Fruit fly (Drosophila melanogaster) whole organism, embryonic: ENCODE measurements around the gene bor.

Experiments
- Ada2b ChIP-seq: fragments of 200-800 bp; sonication (Bioruptor generic); IDR thresholded peaks from 2 replicates; pipeline ENCODE4 v1.3.6; 2022; ENCODE audit warnings: missing biosample characterization, missing genetic modification characterization
- CG10366 ChIP-seq: fragments of 200-800 bp; sonication (Bioruptor generic); IDR thresholded peaks from 2 replicates; pipeline ENCODE4 v1.3.6; 2022; ENCODE audit warnings: missing biosample characterization, missing genetic modification characterization
- CG10959 ChIP-seq: fragments of 200-800 bp; sonication (Bioruptor generic); IDR thresholded peaks from 2 replicates; pipeline ENCODE4 v1.3.6; 2022; ENCODE audit warnings: missing biosample characterization, missing genetic modification characterization
- CG11560 ChIP-seq: fragments of 200-800 bp; sonication (Bioruptor generic); IDR thresholded peaks from 3 replicates; pipeline ENCODE4 v1.3.6; 2022; ENCODE audit warnings: missing biosample characterization, missing genetic modification characterization
- CG12769 ChIP-seq: fragments of 200-800 bp; sonication (Bioruptor generic); optimal IDR thresholded peaks from 2 replicates; lab custom pipeline; 2019; ENCODE audit warnings: missing biosample characterization, mild to moderate bottlenecking, missing genetic modification characterization, moderate library complexity
- CG14667 ChIP-seq: fragments of 200-800 bp; sonication (Bioruptor generic); IDR thresholded peaks from 2 replicates; pipeline ENCODE4 v1.3.6; 2022; ENCODE audit warnings: missing biosample characterization, missing genetic modification characterization
- CG14710 ChIP-seq: fragments of 200-800 bp; sonication (Bioruptor generic); optimal IDR thresholded peaks from 3 replicates; lab custom pipeline; 2019; ENCODE audit warnings: missing biosample characterization, mild to moderate bottlenecking, missing genetic modification characterization, moderate library complexity
- CG2129 ChIP-seq: fragments of 200-800 bp; sonication (Bioruptor generic); IDR thresholded peaks from 2 replicates; pipeline ENCODE4 v1.3.6; 2022; ENCODE audit warnings: missing biosample characterization, missing genetic modification characterization; ENCODE audit not compliant: partially characterized antibody
- CG42726 ChIP-seq: fragments of 200-800 bp; sonication (Bioruptor generic); IDR thresholded peaks from 2 replicates; pipeline ENCODE4 v1.3.6; 2022; ENCODE audit warnings: missing biosample characterization, missing genetic modification characterization; ENCODE audit not compliant: partially characterized antibody
- CG4282 ChIP-seq: fragments of 200-800 bp; sonication (Bioruptor generic); optimal IDR thresholded peaks from 2 replicates; lab custom pipeline; 2016; ENCODE audit warnings: missing biosample characterization, missing genetic modification characterization
- CG6683 ChIP-seq: fragments of 200-800 bp; sonication (Bioruptor generic); optimal IDR thresholded peaks from 2 replicates; lab custom pipeline; 2017; ENCODE audit warnings: missing biosample characterization, mild to moderate bottlenecking, missing genetic modification characterization, missing genetic modification reagents
- CG6765 ChIP-seq: fragments of 200-800 bp; sonication (Bioruptor generic); optimal IDR thresholded peaks from 3 replicates; lab custom pipeline; 2017; ENCODE audit warnings: missing biosample characterization, mild to moderate bottlenecking, missing genetic modification characterization
- CG7271 ChIP-seq: fragments of 200-800 bp; sonication (Bioruptor generic); optimal IDR thresholded peaks from 2 replicates; lab custom pipeline; 2018; ENCODE audit warnings: missing biosample characterization, mild to moderate bottlenecking, missing genetic modification characterization, moderate library complexity
- CG9876 ChIP-seq: fragments of 200-800 bp; sonication (Bioruptor generic); optimal IDR thresholded peaks from 2 replicates; lab custom pipeline; 2016; ENCODE audit warnings: missing biosample characterization, missing genetic modification characterization
- CkIIα-i1 ChIP-seq: fragments of 200-800 bp; sonication (Bioruptor generic); IDR thresholded peaks from 2 replicates; pipeline ENCODE4 v1.3.6; 2022; ENCODE audit warnings: missing biosample characterization, missing genetic modification characterization
- CoRest ChIP-seq: fragments of 200-800 bp; sonication (Bioruptor generic); optimal IDR thresholded peaks from 3 replicates; lab custom pipeline; 2018; ENCODE audit warnings: missing biosample characterization, mild to moderate bottlenecking, missing genetic modification characterization, moderate library complexity
- H2.0 ChIP-seq: fragments of 200-800 bp; sonication (Bioruptor generic); IDR thresholded peaks from 2 replicates; pipeline ENCODE4 v1.3.6; 2022; ENCODE audit warnings: missing biosample characterization, missing genetic modification characterization
- Hr39 ChIP-seq: fragments of >200 bp; optimal IDR thresholded peaks from 2 replicates; lab custom pipeline; 2017
- Hr51 ChIP-seq, 2 experiments: fragments of 200-800 bp; sonication (Bioruptor generic); optimal IDR thresholded peaks; 2 replicates in 1 of 2; 3 replicates in 1 of 2; lab custom pipeline; 2016 to 2018; ENCODE audit warnings: missing biosample characterization in 2 of 2, missing genetic modification characterization in 2 of 2, mild to moderate bottlenecking in 1 of 2, moderate library complexity in 1 of 2
- Jarid2 ChIP-seq: fragments of 200-800 bp; sonication (Bioruptor generic); optimal IDR thresholded peaks from 3 replicates; lab custom pipeline; 2017; ENCODE audit warnings: mild to moderate bottlenecking, missing biosample characterization, missing genetic modification reagents, missing genetic modification characterization
- Lhr ChIP-seq: fragments of 200-800 bp; sonication (Bioruptor generic); optimal IDR thresholded peaks from 3 replicates; lab custom pipeline; 2017; ENCODE audit warnings: mild to moderate bottlenecking, missing biosample characterization, missing genetic modification reagents, missing genetic modification characterization
- Meics ChIP-seq: fragments of 200-800 bp; sonication (Bioruptor generic); optimal IDR thresholded peaks from 2 replicates; lab custom pipeline; 2017; ENCODE audit warnings: missing biosample characterization, mild to moderate bottlenecking, missing genetic modification characterization
- Oaz ChIP-seq: fragments of 200-800 bp; sonication (Bioruptor generic); IDR thresholded peaks from 2 replicates; pipeline ENCODE4 v1.3.6; 2022; ENCODE audit warnings: missing biosample characterization, missing genetic modification characterization
- Oli ChIP-seq: fragments of 200-800 bp; sonication (Bioruptor generic); optimal IDR thresholded peaks from 2 replicates; lab custom pipeline; 2018; ENCODE audit warnings: missing biosample characterization, mild to moderate bottlenecking, missing genetic modification characterization, moderate library complexity
- Scr ChIP-seq: fragments of 200-800 bp; sonication (Bioruptor generic); IDR thresholded peaks from 2 replicates; pipeline ENCODE4 v1.3.6; 2022; ENCODE audit warnings: missing biosample characterization, missing genetic modification characterization; ENCODE audit not compliant: partially characterized antibody
- Taf1 ChIP-seq: fragments of 200-800 bp; sonication (Bioruptor generic); IDR thresholded peaks from 2 replicates; pipeline ENCODE4 v1.3.6; 2022; ENCODE audit warnings: missing biosample characterization, missing genetic modification characterization
- aop ChIP-seq: fragments of 200-800 bp; sonication (Bioruptor generic); IDR thresholded peaks from 2 replicates; pipeline ENCODE4 v1.3.6; 2022; ENCODE audit warnings: missing biosample characterization, missing genetic modification characterization
- crc ChIP-seq: fragments of 200-800 bp; sonication (Bioruptor generic); optimal IDR thresholded peaks from 2 replicates; lab custom pipeline; 2016; ENCODE audit warnings: missing biosample characterization, missing genetic modification characterization
- ewg ChIP-seq: fragments of 200-800 bp; sonication (Bioruptor generic); optimal IDR thresholded peaks from 3 replicates; lab custom pipeline; 2017; ENCODE audit warnings: mild to moderate bottlenecking, missing biosample characterization, missing genetic modification reagents, missing genetic modification characterization
- ftz-f1 ChIP-seq: fragments of 200-800 bp; sonication (Bioruptor generic); optimal IDR thresholded peaks from 2 replicates; lab custom pipeline; 2016; ENCODE audit warnings: missing biosample characterization, missing genetic modification characterization
- hkb ChIP-seq, 2 experiments: fragments of 200-800 bp in 1 of 2; fragments of >200 bp in 1 of 2; sonication (Bioruptor generic) in 1 of 2; IDR thresholded peaks in 1 of 2; optimal IDR thresholded peaks in 1 of 2; 2 replicates each; pipeline versions ENCODE4 v1.3.6 to Lab custom; 2017 to 2022; ENCODE audit warnings: missing biosample characterization in 1 of 2, missing genetic modification characterization in 1 of 2
- jumu ChIP-seq: fragments of 200-800 bp; sonication (Bioruptor generic); optimal IDR thresholded peaks from 3 replicates; lab custom pipeline; 2016; ENCODE audit warnings: missing biosample characterization, missing genetic modification characterization
- knrl ChIP-seq: fragments of 200-800 bp; sonication (Bioruptor generic); IDR thresholded peaks from 3 replicates; pipeline ENCODE4 v1.3.6; 2022; ENCODE audit warnings: missing biosample characterization, missing genetic modification characterization; ENCODE audit not compliant: partially characterized antibody
- nom ChIP-seq: fragments of 200-800 bp; sonication (Bioruptor generic); optimal IDR thresholded peaks from 2 replicates; lab custom pipeline; 2017; ENCODE audit warnings: missing biosample characterization, missing genetic modification characterization, mild to moderate bottlenecking, moderate library complexity, missing genetic modification reagents
- otp ChIP-seq: fragments of 200-800 bp; sonication (Bioruptor generic); IDR thresholded peaks from 3 replicates; pipeline ENCODE4, ENCODE4 v1.3.6; 2022; ENCODE audit warnings: missing biosample characterization, missing genetic modification characterization
- pan ChIP-seq, 4 experiments: fragments of >200 bp in 3 of 4; fragments of 200-800 bp in 1 of 4; sonication (Bioruptor generic) in 1 of 4; optimal IDR thresholded peaks in 3 of 4; IDR thresholded peaks in 1 of 4; 2 replicates each; pipeline versions ENCODE4 v1.3.6 to Lab custom; 2017 to 2022; ENCODE audit warnings: missing biosample characterization in 2 of 4, missing genetic modification characterization in 2 of 4, mixed read lengths in 1 of 4
- pnt ChIP-seq: fragments of 200-800 bp; sonication (Bioruptor generic); optimal IDR thresholded peaks from 3 replicates; lab custom pipeline; 2016; ENCODE audit warnings: missing biosample characterization, missing genetic modification characterization
- pzg ChIP-seq: fragments of 200-800 bp; sonication (Bioruptor generic); optimal IDR thresholded peaks from 3 replicates; lab custom pipeline; 2018; ENCODE audit warnings: missing biosample characterization, mild to moderate bottlenecking, missing genetic modification characterization, moderate library complexity
- ranshi ChIP-seq: fragments of 200-800 bp; sonication (Bioruptor generic); IDR thresholded peaks from 2 replicates; pipeline ENCODE4 v1.3.6; 2022; ENCODE audit warnings: missing biosample characterization, missing genetic modification characterization
- scrt ChIP-seq: fragments of 200-800 bp; sonication (Bioruptor generic); optimal IDR thresholded peaks from 2 replicates; lab custom pipeline; 2018; ENCODE audit warnings: missing biosample characterization, mild to moderate bottlenecking, missing genetic modification characterization, moderate library complexity
- sens ChIP-seq: fragments of 200-800 bp; sonication (Bioruptor generic); peaks from one replicate; lab custom pipeline; 2016; ENCODE audit warnings: missing biosample characterization, missing genetic modification characterization
- sens-2 ChIP-seq: fragments of 200-800 bp; sonication (Bioruptor generic); IDR thresholded peaks from 2 replicates; pipeline ENCODE4 v1.3.6; 2022; ENCODE audit warnings: missing biosample characterization, missing genetic modification characterization
- slp2 ChIP-seq: fragments of 200-800 bp; sonication (Bioruptor generic); optimal IDR thresholded peaks from 2 replicates; lab custom pipeline; 2016; ENCODE audit warnings: missing biosample characterization, missing genetic modification characterization
- sug ChIP-seq: fragments of 200-800 bp; optimal IDR thresholded peaks from 2 replicates; lab custom pipeline; 2019; ENCODE audit warnings: missing biosample characterization, mild to moderate bottlenecking, missing genetic modification characterization, moderate library complexity
- tap ChIP-seq: fragments of 200-800 bp; optimal IDR thresholded peaks from 3 replicates; lab custom pipeline; 2019; ENCODE audit warnings: missing biosample characterization, mild to moderate bottlenecking, missing genetic modification characterization, moderate library complexity
- unc-4 ChIP-seq: fragments of 200-800 bp; sonication (Bioruptor generic); IDR thresholded peaks from 2 replicates; pipeline ENCODE4 v1.3.6; 2022; ENCODE audit warnings: missing biosample characterization, missing genetic modification characterization; ENCODE audit not compliant: partially characterized antibody
- unpg ChIP-seq: fragments of 200-800 bp; sonication (Bioruptor generic); optimal IDR thresholded peaks from 3 replicates; lab custom pipeline; 2018; ENCODE audit warnings: missing biosample characterization, mild to moderate bottlenecking, missing genetic modification characterization, moderate library complexity

The bor gene

DNA sequence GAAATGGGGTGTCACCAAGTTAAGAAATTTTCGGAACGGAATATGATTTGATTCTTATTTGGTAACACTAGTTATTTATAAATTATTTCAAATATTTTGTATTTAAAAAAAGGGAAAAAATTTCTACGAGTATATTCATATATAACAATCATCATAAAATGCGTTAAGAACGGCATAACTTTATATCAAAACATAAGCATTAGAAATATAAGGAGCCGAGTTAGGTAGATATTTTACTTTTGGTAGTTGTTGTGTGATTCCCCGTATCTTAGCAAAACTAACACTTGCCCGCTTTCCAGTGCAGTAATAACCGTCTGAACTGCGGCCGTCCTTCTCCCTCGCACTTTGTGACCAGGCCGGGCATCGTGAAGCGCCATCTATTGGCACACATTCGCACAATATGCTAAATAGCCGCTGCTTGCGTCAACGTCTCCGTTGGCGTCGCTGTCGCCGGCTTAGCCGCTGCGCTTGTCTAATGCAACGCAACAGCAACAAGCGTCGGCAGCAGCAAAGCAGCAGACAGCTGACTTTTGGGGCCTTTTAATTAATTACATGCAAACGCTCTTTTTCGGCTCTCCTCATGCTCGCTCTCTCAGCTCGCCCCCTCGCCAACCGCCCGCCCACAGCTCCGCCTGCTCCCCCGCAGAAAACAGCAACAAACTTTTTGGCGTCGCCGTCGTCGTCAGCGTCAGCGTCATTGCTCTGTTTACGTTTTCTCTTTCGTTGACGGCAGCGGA is 19.5 kb downstream of the bor start (continued):
- peak; percentile 33 for TF ChIP-seq sug (tag; lab: Kevin White, UChicago)
- TF ChIP-seq Hr51 (GFP tag; optimal IDR thresholded peaks at IDR 0.05; lab: Kevin White, UChicago) = no peak
- no peak for TF ChIP-seq Hr39 (lab: Kevin White, UChicago)
- TF ChIP-seq unc-4 = no peak
- TF ChIP-seq ranshi = 0 out of 2 replicates have a peak, but pooled peaks have one; percentile 14
- peak; percentile 46; the same call in 1 of the 3 replicates for TF ChIP-seq otp (GFP tag; lab: Robert Waterston, UW)
- TF ChIP-seq CG12769 = no peak
- TF ChIP-seq hkb (optimal IDR thresholded peaks at IDR 0.05; lab: Kevin White, UChicago) = no peak
- no peak for TF ChIP-seq hkb (GFP tag; IDR thresholded peaks at IDR 0.05; lab: Robert Waterston, UW)
- TF ChIP-seq aop (GFP tag; lab: Robert Waterston, UW) = no peak
- no peak for TF ChIP-seq jumu (GFP tag; lab: Kevin White, UChicago)
- no peak for TF ChIP-seq Jarid2 (GFP tag; lab: Kevin White, UChicago)
- TF ChIP-seq CG4282 (GFP tag; lab: Kevin White, UChicago) = no peak
- no peak for TF ChIP-seq pzg (GFP tag; lab: Kevin White, UChicago)
- no peak for TF ChIP-seq H2.0 (GFP tag; lab: Robert Waterston, UW)
- TF ChIP-seq, all 482 proteins: peak for 44

- TF ChIP-seq ftz-f1 (peak; percentile 98), CG6765 (GFP tag; lab: Kevin White, UChicago) (peak; percentile 35), pzg (GFP tag; lab: Kevin White, UChicago) (peak; percentile 40), crc (GFP tag; lab: Kevin White, UChicago) (no peak), ewg (GFP tag; lab: Kevin White, UChicago) (peak; percentile 50), Meics (GFP tag; lab: Kevin White, UChicago) (peak; percentile 44), CG7271 (no peak), tap (tag; lab: Kevin White, UChicago) (peak; percentile 56), unpg (peak; percentile 1), Lhr (GFP tag; lab: Kevin White, UChicago) (no peak), CG11560 (no peak), CkIIα-i1 (no peak), Oli (tag; lab: Kevin White, UChicago) (no peak), CoRest (no peak), CG10366 (GFP tag; lab: Robert Waterston, UW) (no peak), CG9876 (GFP tag; lab: Kevin White, UChicago) (no peak), slp2 (no peak), CG14710 (no peak), knrl (no peak), CG42726 (no peak), CG4282 (GFP tag; lab: Kevin White, UChicago) (peak; percentile 25), Ada2b (GFP tag; lab: Robert Waterston, UW) (no peak), CG14667 (GFP tag; lab: Robert Waterston, UW) (no peak), CG10959 (GFP tag; lab: Robert Waterston, UW) (no peak), pnt (GFP tag; lab: Kevin White, UChicago) (no peak), Scr (GFP tag; lab: Robert Waterston, UW) (no peak), sens (GFP tag; lab: Kevin White, UChicago) (peak; percentile 92), scrt (GFP tag; lab: Kevin White, UChicago) (peak; percentile 74), CG2129 (GFP tag; lab: Robert Waterston, UW) (no peak), Taf1 (no peak), nom (GFP tag; lab: Kevin White, UChicago) (peak; percentile 90), Oaz (GFP tag; lab: Robert Waterston, UW) (no peak), CG6683 (GFP tag; lab: Kevin White, UChicago) (peak; percentile 57), sens-2 (GFP tag; lab: Robert Waterston, UW) (no peak), pan (optimal IDR thresholded peaks at IDR 0.05; lab: Kevin White, UChicago) (no peak), pan (GFP tag; optimal IDR thresholded peaks at IDR 0.05 in 1 of 2, IDR thresholded peaks at IDR 0.05 in 1 of 2) (no peak)
Measured at dm6 chr3R:16242461-16242934, 21.4 kb downstream of the bor start.
